Fruit fly (Drosophila melanogaster): Measurements from ENCODE around the gene CG18788.
A peak's percentile ranks its signal among the peaks of the same experiment; 100 is the strongest.

Gene CG18788

DNA sequence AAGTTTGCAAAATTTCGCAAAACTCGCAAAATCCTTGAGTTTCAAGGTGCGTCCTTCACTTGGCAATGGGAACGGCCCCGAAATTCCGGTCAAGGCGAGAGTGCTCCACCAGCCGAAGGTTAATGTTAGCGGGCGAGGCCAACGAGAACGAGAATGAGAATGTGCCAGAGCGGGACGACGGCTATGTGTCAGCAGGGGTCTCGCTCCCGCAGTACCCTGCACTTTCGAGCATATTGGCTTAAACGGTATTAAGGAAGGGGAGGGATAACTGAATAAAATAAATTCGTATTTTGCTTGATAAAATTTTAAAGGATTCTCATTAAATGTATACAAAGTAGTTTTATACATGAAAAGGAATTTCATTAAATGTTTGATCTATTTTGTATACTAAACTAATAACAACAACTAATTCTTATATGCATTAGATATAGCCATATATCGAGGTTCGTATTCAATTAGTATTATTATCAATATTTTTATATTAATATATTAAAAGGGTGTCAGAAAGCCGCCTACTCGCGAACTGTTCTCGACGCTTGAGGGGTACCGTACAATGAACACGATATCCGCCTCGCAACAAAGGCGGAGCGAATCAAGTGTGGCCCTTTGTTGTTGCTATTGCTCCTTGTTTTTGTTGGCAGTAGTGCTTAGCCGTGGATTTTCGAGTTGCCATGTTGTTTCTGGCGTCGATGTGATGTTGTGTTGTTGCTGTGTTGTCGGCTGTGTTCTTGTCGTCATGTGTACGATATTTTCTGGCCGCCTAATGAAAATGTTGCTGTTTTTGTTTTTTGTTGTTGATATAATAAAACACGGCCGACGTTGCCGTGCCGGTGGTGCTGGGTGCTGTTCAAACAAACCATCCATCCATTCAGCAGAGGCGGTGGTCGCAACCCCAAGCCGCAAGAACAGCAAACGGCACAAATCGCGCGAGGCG lies 27.3 kb upstream of the CG18788 start:
- TF ChIP-seq Dif (GFP tag; optimal IDR thresholded peaks at IDR 0.05; ENCODE audit: partially characterized antibody) (no peak), dsf (GFP tag; optimal IDR thresholded peaks at IDR 0.05; ENCODE audit: borderline replicate concordance) (no peak), lola (GFP tag; optimal IDR thresholded peaks at IDR 0.05) (no peak), OdsH (GFP tag; optimal IDR thresholded peaks at IDR 0.05) (peak; percentile 86), Dfd (GFP tag; optimal IDR thresholded peaks at IDR 0.05) (peak; percentile 30), dmrt93B (GFP tag; optimal IDR thresholded peaks at IDR 0.05) (peak; percentile 86), Rel (GFP tag; optimal IDR thresholded peaks at IDR 0.05) (no peak), Rel (tag; optimal IDR thresholded peaks at IDR 0.05) (peak; percentile 87), Hr83 (GFP tag; optimal IDR thresholded peaks at IDR 0.05; ENCODE audit: poor library complexity, severe bottlenecking) (peak; percentile 78), usp (GFP tag; optimal IDR thresholded peaks at IDR 0.05) (no peak), GATAd (GFP tag; optimal IDR thresholded peaks at IDR 0.05) (no peak), HLH106 (tag; optimal IDR thresholded peaks at IDR 0.05) (peak; percentile 95), dl (GFP tag; optimal IDR thresholded peaks at IDR 0.05; ENCODE audit: insufficient read depth in 1 of 2, partially characterized antibody in 2 of 2) (peak; percentile 56 to 70), h (GFP tag; optimal IDR thresholded peaks at IDR 0.05) (peak; percentile 64), Hnf4 (GFP tag; optimal IDR thresholded peaks at IDR 0.05) (no peak), brk (GFP tag; optimal IDR thresholded peaks at IDR 0.05) (no peak), CG32264 (GFP tag; optimal IDR thresholded peaks at IDR 0.05) (peak; percentile 46), Sp1 (GFP tag; optimal IDR thresholded peaks at IDR 0.05) (peak; percentile 97), CG9705 (GFP tag; optimal IDR thresholded peaks at IDR 0.05) (peak; percentile 87), fru (GFP tag; optimal IDR thresholded peaks at IDR 0.05) (peak; percentile 83), Hr78 (GFP tag; optimal IDR thresholded peaks at IDR 0.05) (no peak), CrebA (GFP tag; optimal IDR thresholded peaks at IDR 0.05; ENCODE audit: borderline replicate concordance) (no peak), N (GFP tag; optimal IDR thresholded peaks at IDR 0.05) (no peak), Vsx2 (GFP tag; optimal IDR thresholded peaks at IDR 0.05; ENCODE audit: partially characterized antibody) (no peak), psq (GFP tag; optimal IDR thresholded peaks at IDR 0.05) (peak; percentile 88), jim (GFP tag; optimal IDR thresholded peaks at IDR 0.05) (peak; percentile 70), sage (GFP tag; optimal IDR thresholded peaks at IDR 0.05) (peak; percentile 77), ey (GFP tag; optimal IDR thresholded peaks at IDR 0.05) (peak; percentile 54), woc (GFP tag; optimal IDR thresholded peaks at IDR 0.05) (peak; percentile 93), Abd-B (GFP tag; optimal IDR thresholded peaks at IDR 0.05) (no peak), pan (optimal IDR thresholded peaks at IDR 0.05) (no peak), tai (GFP tag; optimal IDR thresholded peaks at IDR 0.05) (no peak), br (GFP tag; optimal IDR thresholded peaks at IDR 0.05) (peak; percentile 57), Myc (optimal IDR thresholded peaks at IDR 0.05) (no peak), Mio (GFP tag; optimal IDR thresholded peaks at IDR 0.05) (no peak), Jra (GFP tag; optimal IDR thresholded peaks at IDR 0.05) (no peak), sv (GFP tag; optimal IDR thresholded peaks at IDR 0.05) (peak; percentile 88), rgr (GFP tag; optimal IDR thresholded peaks at IDR 0.05) (peak; percentile 83), foxo (GFP tag; optimal IDR thresholded peaks at IDR 0.05) (peak; percentile 62 to 88)

DNA sequence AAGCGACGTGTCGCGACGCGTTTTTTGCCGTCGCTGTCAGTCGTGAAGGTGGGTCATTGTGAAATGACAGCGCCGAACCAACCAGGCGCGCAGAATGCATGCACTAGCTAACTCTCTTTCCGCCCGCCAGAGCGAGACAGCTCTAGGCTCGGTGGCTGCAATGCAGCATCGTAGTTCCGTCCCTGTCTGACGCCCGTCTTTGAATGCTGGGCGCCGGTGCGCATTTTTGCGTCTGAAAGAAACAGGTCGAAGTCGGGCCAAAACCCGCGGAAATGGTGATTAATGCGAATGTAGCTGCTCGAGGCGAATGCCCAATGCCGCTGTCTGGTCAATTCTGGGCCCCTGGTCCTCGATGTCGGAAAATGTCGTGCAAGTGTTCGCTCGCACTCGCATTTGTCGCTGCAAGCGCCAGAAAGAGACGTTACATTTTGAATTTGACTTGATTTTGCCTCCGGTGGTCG lies 26.6 kb upstream of the CG18788 start:
- peak; percentile 45 for TF ChIP-seq Hnf4 (GFP tag; optimal IDR thresholded peaks at IDR 0.05)
- TF ChIP-seq CG9705 (GFP tag; optimal IDR thresholded peaks at IDR 0.05): peak; percentile 3
- TF ChIP-seq brk (GFP tag; optimal IDR thresholded peaks at IDR 0.05): no peak
- peak; percentile 48 for TF ChIP-seq ey (GFP tag; optimal IDR thresholded peaks at IDR 0.05)
- no peak for TF ChIP-seq Dif (GFP tag; optimal IDR thresholded peaks at IDR 0.05; ENCODE audit: partially characterized antibody)
- TF ChIP-seq dl (GFP tag; optimal IDR thresholded peaks at IDR 0.05; ENCODE audit: insufficient read depth in 1 of 2, partially characterized antibody in 2 of 2): peak; percentile 78 to 87
- TF ChIP-seq woc (GFP tag; optimal IDR thresholded peaks at IDR 0.05): no peak
- no peak for TF ChIP-seq Hr78 (GFP tag; optimal IDR thresholded peaks at IDR 0.05)
- no peak for TF ChIP-seq jim (GFP tag; optimal IDR thresholded peaks at IDR 0.05)
- peak; percentile 76 for TF ChIP-seq br (GFP tag; optimal IDR thresholded peaks at IDR 0.05)
- no peak for TF ChIP-seq Vsx2 (GFP tag; optimal IDR thresholded peaks at IDR 0.05; ENCODE audit: partially characterized antibody)
- TF ChIP-seq Hr83 (GFP tag; optimal IDR thresholded peaks at IDR 0.05; ENCODE audit: poor library complexity, severe bottlenecking): peak; percentile 88
- TF ChIP-seq Jra (GFP tag; optimal IDR thresholded peaks at IDR 0.05): peak; percentile 86
- no peak for TF ChIP-seq Rel (GFP tag; optimal IDR thresholded peaks at IDR 0.05)
- TF ChIP-seq Rel (tag; optimal IDR thresholded peaks at IDR 0.05): peak; percentile 96
- TF ChIP-seq h (GFP tag; optimal IDR thresholded peaks at IDR 0.05): peak; percentile 86
- TF ChIP-seq sage (GFP tag; optimal IDR thresholded peaks at IDR 0.05): no peak
- TF ChIP-seq Dfd (GFP tag; optimal IDR thresholded peaks at IDR 0.05): no peak
- TF ChIP-seq fru (GFP tag; optimal IDR thresholded peaks at IDR 0.05): peak; percentile 56
- TF ChIP-seq usp (GFP tag; optimal IDR thresholded peaks at IDR 0.05): no peak
- TF ChIP-seq sv (GFP tag; optimal IDR thresholded peaks at IDR 0.05): no peak
- TF ChIP-seq Sp1 (GFP tag; optimal IDR thresholded peaks at IDR 0.05): peak; percentile 76
- peak; percentile 51 for TF ChIP-seq HLH106 (tag; optimal IDR thresholded peaks at IDR 0.05)
- TF ChIP-seq OdsH (GFP tag; optimal IDR thresholded peaks at IDR 0.05): no peak
- TF ChIP-seq CG32264 (GFP tag; optimal IDR thresholded peaks at IDR 0.05): no peak
- TF ChIP-seq rgr (GFP tag; optimal IDR thresholded peaks at IDR 0.05): peak; percentile 45
- TF ChIP-seq dmrt93B (GFP tag; optimal IDR thresholded peaks at IDR 0.05): peak; percentile 12
- TF ChIP-seq Myc (optimal IDR thresholded peaks at IDR 0.05): no peak

Data from whole organism, wandering third instar larva.